Fruit fly (Drosophila melanogaster) whole organism, embryonic: ENCODE data around the gene mib2.

Experiments used
- CG10431 ChIP-seq: fragments of 200-800 bp; sonication (Bioruptor generic); optimal IDR thresholded peaks from 3 replicates; lab custom pipeline; 2018; ENCODE audit warnings: missing biosample characterization, mild to moderate bottlenecking, missing genetic modification characterization
- CG12659 ChIP-seq: fragments of 200-800 bp; sonication (Bioruptor generic); optimal IDR thresholded peaks from 3 replicates; lab custom pipeline; 2017; ENCODE audit warnings: mild to moderate bottlenecking, missing biosample characterization, missing genetic modification reagents, missing genetic modification characterization
- CG7556 ChIP-seq: fragments of 200-800 bp; sonication (Bioruptor generic); optimal IDR thresholded peaks from 2 replicates; lab custom pipeline; 2017; ENCODE audit warnings: missing biosample characterization, mild to moderate bottlenecking, missing genetic modification characterization
- D19B ChIP-seq: fragments of 200-800 bp; sonication (Bioruptor generic); optimal IDR thresholded peaks from 2 replicates; lab custom pipeline; 2017; ENCODE audit warnings: missing biosample characterization, mild to moderate bottlenecking, missing genetic modification characterization
- E2f2 ChIP-seq: fragments of 200-800 bp; sonication (Bioruptor generic); IDR thresholded peaks from 2 replicates; pipeline ENCODE4 v1.3.6; 2022; ENCODE audit warnings: missing biosample characterization, missing genetic modification characterization
- Gsc ChIP-seq: fragments of 200-800 bp; sonication (Bioruptor generic); IDR thresholded peaks from 2 replicates; pipeline ENCODE4 v1.3.6; 2022; ENCODE audit warnings: missing biosample characterization, missing genetic modification characterization
- Hsf ChIP-seq: fragments of 200-800 bp; sonication (Bioruptor generic); optimal IDR thresholded peaks from 3 replicates; lab custom pipeline; 2016; ENCODE audit warnings: missing biosample characterization, missing genetic modification characterization
- dati ChIP-seq: fragments of 200-800 bp; sonication (Bioruptor generic); IDR thresholded peaks from 2 replicates; pipeline ENCODE4 v1.3.6; 2022; ENCODE audit warnings: missing biosample characterization, missing genetic modification characterization
- ind ChIP-seq: fragments of 200-800 bp; sonication (Bioruptor generic); optimal IDR thresholded peaks from 3 replicates; lab custom pipeline; 2016; ENCODE audit warnings: missing biosample characterization, missing genetic modification characterization
- pnt ChIP-seq: fragments of 200-800 bp; sonication (Bioruptor generic); optimal IDR thresholded peaks from 3 replicates; lab custom pipeline; 2016; ENCODE audit warnings: missing biosample characterization, missing genetic modification characterization
- sc ChIP-seq, 3 experiments: fragments of >200 bp in 2 of 3; fragments of 200-800 bp in 1 of 3; sonication (Bioruptor generic) in 1 of 3; optimal IDR thresholded peaks; 2 replicates in 2 of 3; 3 replicates in 1 of 3; lab custom pipeline; 2017; ENCODE audit warnings: mild to moderate bottlenecking in 1 of 3, missing biosample characterization in 1 of 3, missing genetic modification characterization in 1 of 3, missing genetic modification reagents in 1 of 3
- sens ChIP-seq: fragments of 200-800 bp; sonication (Bioruptor generic); peaks from one replicate; lab custom pipeline; 2016; ENCODE audit warnings: missing biosample characterization, missing genetic modification characterization

DNA sequence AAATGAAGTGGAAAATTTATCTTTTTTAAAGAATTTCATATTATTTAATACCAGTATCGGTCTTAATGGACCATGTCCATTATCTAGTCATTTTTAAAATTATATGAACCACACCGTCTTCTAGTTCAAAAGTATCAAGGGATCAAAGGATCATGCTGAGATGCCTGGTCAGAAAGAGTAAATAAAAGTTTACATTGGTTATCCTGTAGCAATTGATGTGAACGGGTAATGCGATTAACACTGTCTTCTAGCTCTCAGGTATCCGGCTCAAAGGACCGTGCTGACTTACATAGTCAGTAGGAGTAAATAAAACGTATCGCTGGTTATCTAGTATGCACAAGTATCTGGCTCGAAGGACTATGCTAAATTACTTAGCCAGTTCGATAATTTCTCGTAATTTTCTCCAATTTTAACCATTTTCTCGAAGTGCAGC lies 15.1 kb upstream of the mib2 start:
- TF ChIP-seq sens (peak; percentile 84), pnt (GFP tag; lab: Kevin White, UChicago) (no peak), E2f2 (GFP tag; lab: Robert Waterston, UW) (no peak), CG7556 (GFP tag; lab: Kevin White, UChicago) (peak; percentile 81), ind (peak; percentile 25), CG10431 (GFP tag; lab: Kevin White, UChicago) (no peak), dati (no peak), Gsc (no peak), Hsf (GFP tag; lab: Kevin White, UChicago) (peak; percentile 23), sc (optimal IDR thresholded peaks at IDR 0.05; lab: Kevin White, UChicago) (no peak), sc (GFP tag; optimal IDR thresholded peaks at IDR 0.05; lab: Kevin White, UChicago) (no peak), D19B (GFP tag; lab: Kevin White, UChicago) (no peak), CG12659 (GFP tag; lab: Kevin White, UChicago) (peak; percentile 31)
